Fruit fly (Drosophila melanogaster) whole organism, embryonic: Measurements from ENCODE around the gene CG1979.
A peak's percentile ranks its signal among the peaks of the same experiment; 100 is the strongest.

Experiments used
- Adf1 ChIP-seq: fragments of 200-800 bp; sonication (Bioruptor generic); IDR thresholded peaks from 2 replicates; pipeline ENCODE4 v1.3.6; 2022; ENCODE audit warnings: missing biosample characterization, missing genetic modification characterization
- Awh ChIP-seq: fragments of 200-800 bp; sonication (Bioruptor generic); IDR thresholded peaks from 2 replicates; pipeline ENCODE4, ENCODE4 v1.3.6; 2022; ENCODE audit warnings: missing biosample characterization, missing genetic modification characterization
- CG10654 ChIP-seq: fragments of 200-800 bp; sonication (Bioruptor generic); optimal IDR thresholded peaks from 2 replicates; lab custom pipeline; 2016; ENCODE audit warnings: missing biosample characterization, missing genetic modification characterization
- CG12236 ChIP-seq: fragments of 200-800 bp; sonication (Bioruptor generic); optimal IDR thresholded peaks from 2 replicates; lab custom pipeline; 2016; ENCODE audit warnings: missing biosample characterization, missing genetic modification characterization
- CG13123 ChIP-seq: fragments of 200-800 bp; sonication (Bioruptor generic); optimal IDR thresholded peaks from 2 replicates; lab custom pipeline; 2016; ENCODE audit warnings: missing biosample characterization, missing genetic modification characterization
- CG13296 ChIP-seq: fragments of 200-800 bp; sonication (Bioruptor generic); optimal IDR thresholded peaks from 3 replicates; lab custom pipeline; 2018; ENCODE audit warnings: missing biosample characterization, mild to moderate bottlenecking, missing genetic modification characterization
- CG13775 ChIP-seq: fragments of 200-800 bp; sonication (Bioruptor generic); optimal IDR thresholded peaks from 3 replicates; lab custom pipeline; 2017; ENCODE audit warnings: missing biosample characterization, mild to moderate bottlenecking, missing genetic modification characterization
- CG15601 ChIP-seq: fragments of 200-800 bp; sonication (Bioruptor generic); optimal IDR thresholded peaks from 3 replicates; lab custom pipeline; 2019; ENCODE audit warnings: missing biosample characterization, mild to moderate bottlenecking, missing genetic modification characterization, moderate library complexity
- CG16813 ChIP-seq: fragments of 200-800 bp; sonication (Bioruptor generic); IDR thresholded peaks from 3 replicates; pipeline ENCODE4 v1.3.6; 2022; ENCODE audit warnings: missing biosample characterization, missing genetic modification characterization; ENCODE audit not compliant: partially characterized antibody
- CG17802 ChIP-seq: fragments of 200-800 bp; sonication (Bioruptor generic); optimal IDR thresholded peaks from 2 replicates; lab custom pipeline; 2018; ENCODE audit warnings: missing biosample characterization, mild to moderate bottlenecking, missing genetic modification characterization, moderate library complexity
- CG18599 ChIP-seq: fragments of 200-800 bp; sonication (Bioruptor generic); optimal IDR thresholded peaks from 3 replicates; lab custom pipeline; 2017; ENCODE audit warnings: missing biosample characterization, missing genetic modification characterization, mild to moderate bottlenecking, moderate library complexity, missing genetic modification reagents
- CG2889 ChIP-seq: fragments of 200-800 bp; sonication (Bioruptor generic); IDR thresholded peaks from 3 replicates; pipeline ENCODE4 v1.3.6; 2022; ENCODE audit warnings: missing biosample characterization, missing genetic modification characterization
- CG31441 ChIP-seq: fragments of 200-800 bp; sonication (Bioruptor generic); IDR thresholded peaks from 2 replicates; pipeline ENCODE4 v1.3.6; 2022; ENCODE audit warnings: missing biosample characterization, missing genetic modification characterization
- CG34376 ChIP-seq: fragments of 200-800 bp; sonication (Bioruptor generic); optimal IDR thresholded peaks from 2 replicates; lab custom pipeline; 2018; ENCODE audit warnings: missing biosample characterization, mild to moderate bottlenecking, missing genetic modification characterization
- CG34422 ChIP-seq: fragments of 200-800 bp; sonication (Bioruptor generic); IDR thresholded peaks from 3 replicates; pipeline ENCODE4 v1.3.6; 2022; ENCODE audit warnings: missing biosample characterization, missing genetic modification characterization
- CG3847 ChIP-seq: fragments of 200-800 bp; sonication (Bioruptor generic); IDR thresholded peaks from 2 replicates; pipeline ENCODE4 v1.3.6; 2022; ENCODE audit warnings: missing biosample characterization, missing genetic modification characterization
- CG4617 ChIP-seq: fragments of 200-800 bp; sonication (Bioruptor generic); optimal IDR thresholded peaks from 3 replicates; lab custom pipeline; 2016; ENCODE audit warnings: missing biosample characterization, missing genetic modification characterization, borderline replicate concordance
- CG4854 ChIP-seq: fragments of 200-800 bp; sonication (Bioruptor generic); optimal IDR thresholded peaks from 2 replicates; lab custom pipeline; 2016; ENCODE audit warnings: missing biosample characterization, missing genetic modification characterization, inconsistent platforms
- CG6854 ChIP-seq: fragments of 200-800 bp; sonication (Bioruptor generic); optimal IDR thresholded peaks from 3 replicates; lab custom pipeline; 2017; ENCODE audit warnings: missing biosample characterization, mild to moderate bottlenecking, missing genetic modification characterization
- CG7745 ChIP-seq: fragments of 200-800 bp; sonication (Bioruptor generic); optimal IDR thresholded peaks from 2 replicates; lab custom pipeline; 2018; ENCODE audit warnings: missing biosample characterization, mild to moderate bottlenecking, missing genetic modification characterization, moderate library complexity
- CG8765 ChIP-seq: fragments of 200-800 bp; sonication (Bioruptor generic); IDR thresholded peaks from 2 replicates; pipeline ENCODE4 v1.3.6; 2022; ENCODE audit warnings: missing biosample characterization, missing genetic modification characterization
- Dad ChIP-seq: fragments of 200-800 bp; sonication (Bioruptor generic); optimal IDR thresholded peaks from 3 replicates; lab custom pipeline; 2016; ENCODE audit warnings: missing biosample characterization, missing genetic modification characterization
- Hr78 ChIP-seq, 2 experiments: fragments of 200-800 bp in 1 of 2; fragments of >200 bp in 1 of 2; sonication (Bioruptor generic) in 1 of 2; optimal IDR thresholded peaks; 2 replicates each; lab custom pipeline; 2017 to 2019; ENCODE audit warnings: missing biosample characterization in 2 of 2, missing genetic modification characterization in 2 of 2, mild to moderate bottlenecking in 1 of 2, moderate library complexity in 1 of 2
- Hsf ChIP-seq: fragments of 200-800 bp; sonication (Bioruptor generic); optimal IDR thresholded peaks from 3 replicates; lab custom pipeline; 2016; ENCODE audit warnings: missing biosample characterization, missing genetic modification characterization
- Max ChIP-seq: fragments of 200-800 bp; sonication (Bioruptor generic); optimal IDR thresholded peaks from 2 replicates; lab custom pipeline; 2016; ENCODE audit warnings: missing biosample characterization, mild to moderate bottlenecking, missing genetic modification characterization
- Opbp ChIP-seq: fragments of 200-800 bp; sonication (Bioruptor generic); IDR thresholded peaks from 3 replicates; pipeline ENCODE4 v1.3.6; 2022; ENCODE audit warnings: missing biosample characterization, missing genetic modification characterization; ENCODE audit not compliant: partially characterized antibody
- Sox102F ChIP-seq: fragments of 200-800 bp; sonication (Bioruptor generic); optimal IDR thresholded peaks from 2 replicates; lab custom pipeline; 2018; ENCODE audit warnings: missing biosample characterization, mild to moderate bottlenecking, missing genetic modification characterization, moderate library complexity
- Xrp1 ChIP-seq: fragments of 200-800 bp; sonication (Bioruptor generic); IDR thresholded peaks from 2 replicates; pipeline ENCODE4 v1.3.6; 2022; ENCODE audit warnings: missing biosample characterization, missing genetic modification characterization
- cas ChIP-seq: fragments of 200-800 bp; sonication (Bioruptor generic); IDR thresholded peaks from 2 replicates; pipeline ENCODE4 v1.3.6; 2022; ENCODE audit warnings: missing biosample characterization, missing genetic modification characterization
- ci ChIP-seq: fragments of 200-800 bp; sonication (Bioruptor generic); IDR thresholded peaks from 3 replicates; pipeline ENCODE4 v1.3.6; 2022; ENCODE audit warnings: missing biosample characterization, missing genetic modification characterization
- dati ChIP-seq: fragments of 200-800 bp; sonication (Bioruptor generic); IDR thresholded peaks from 2 replicates; pipeline ENCODE4 v1.3.6; 2022; ENCODE audit warnings: missing biosample characterization, missing genetic modification characterization
- gcm ChIP-seq: fragments of 200-800 bp; sonication (Bioruptor generic); optimal IDR thresholded peaks from 2 replicates; lab custom pipeline; 2019; ENCODE audit warnings: missing biosample characterization, mild to moderate bottlenecking, missing genetic modification characterization, moderate library complexity
- grn ChIP-seq: fragments of 200-800 bp; sonication (Bioruptor generic); optimal IDR thresholded peaks from 3 replicates; lab custom pipeline; 2017; ENCODE audit warnings: missing biosample characterization, missing genetic modification characterization
- gro ChIP-seq: fragments of 200-800 bp; sonication (Bioruptor generic); optimal IDR thresholded peaks from 2 replicates; lab custom pipeline; 2016; ENCODE audit warnings: missing biosample characterization, missing genetic modification characterization
- klu ChIP-seq: fragments of 200-800 bp; sonication (Bioruptor generic); IDR thresholded peaks from 2 replicates; pipeline ENCODE4 v1.3.6; 2022; ENCODE audit warnings: missing biosample characterization, missing genetic modification characterization
- lilli ChIP-seq: fragments of 200-800 bp; sonication (Bioruptor generic); optimal IDR thresholded peaks from 3 replicates; lab custom pipeline; 2016; ENCODE audit warnings: missing biosample characterization, missing genetic modification characterization
- lmd ChIP-seq: fragments of 200-800 bp; sonication (Bioruptor generic); IDR thresholded peaks from 2 replicates; pipeline ENCODE4 v1.3.6; 2022; ENCODE audit warnings: missing biosample characterization, missing genetic modification characterization
- lov ChIP-seq, 2 experiments: fragments of 200-800 bp in 1 of 2; fragments of >200 bp in 1 of 2; sonication (Bioruptor generic) in 1 of 2; IDR thresholded peaks in 1 of 2; optimal IDR thresholded peaks in 1 of 2; 2 replicates in 1 of 2; 3 replicates in 1 of 2; pipeline versions ENCODE4 v1.3.6 to Lab custom; 2017 to 2022; ENCODE audit warnings: missing biosample characterization in 1 of 2, missing genetic modification characterization in 1 of 2
- maf-S ChIP-seq: fragments of 200-800 bp; sonication (Bioruptor generic); optimal IDR thresholded peaks from 2 replicates; lab custom pipeline; 2016; ENCODE audit warnings: missing biosample characterization, missing genetic modification characterization
- nmo ChIP-seq: fragments of 200-800 bp; sonication (Bioruptor generic); optimal IDR thresholded peaks from 2 replicates; lab custom pipeline; 2018; ENCODE audit warnings: missing biosample characterization, mild to moderate bottlenecking, missing genetic modification characterization, moderate library complexity
- sob ChIP-seq: fragments of 200-800 bp; sonication (Bioruptor generic); IDR thresholded peaks from 2 replicates; pipeline ENCODE4 v1.3.6; 2022; ENCODE audit warnings: missing biosample characterization, missing genetic modification characterization
- sqz ChIP-seq: fragments of 200-800 bp; sonication (Bioruptor generic); optimal IDR thresholded peaks from 3 replicates; lab custom pipeline; 2018; ENCODE audit warnings: missing biosample characterization, mild to moderate bottlenecking, missing genetic modification characterization
- sr ChIP-seq: fragments of 200-800 bp; sonication (Bioruptor generic); IDR thresholded peaks from 3 replicates; pipeline ENCODE4 v1.3.6; 2022; ENCODE audit warnings: missing biosample characterization, missing genetic modification characterization
- stwl ChIP-seq: fragments of 200-800 bp; sonication (Bioruptor generic); optimal IDR thresholded peaks from 3 replicates; lab custom pipeline; 2018; ENCODE audit warnings: missing biosample characterization, mild to moderate bottlenecking, missing genetic modification characterization, moderate library complexity
- sug ChIP-seq: fragments of 200-800 bp; optimal IDR thresholded peaks from 2 replicates; lab custom pipeline; 2019; ENCODE audit warnings: missing biosample characterization, mild to moderate bottlenecking, missing genetic modification characterization, moderate library complexity
- tna ChIP-seq: fragments of 200-800 bp; sonication (Bioruptor generic); IDR thresholded peaks from 2 replicates; pipeline ENCODE4 v1.3.6; 2022; ENCODE audit warnings: missing biosample characterization, missing genetic modification characterization; ENCODE audit not compliant: partially characterized antibody
- trh ChIP-seq: fragments of 200-800 bp; sonication (Bioruptor generic); optimal IDR thresholded peaks from 2 replicates; lab custom pipeline; 2016; ENCODE audit warnings: missing biosample characterization, missing genetic modification characterization
- vvl ChIP-seq: fragments of 200-800 bp; sonication (Bioruptor generic); IDR thresholded peaks from 2 replicates; pipeline ENCODE4 v1.3.6; 2022; ENCODE audit warnings: missing biosample characterization, missing genetic modification characterization
- wdn ChIP-seq: fragments of 200-800 bp; sonication (Bioruptor generic); IDR thresholded peaks from 2 replicates; pipeline ENCODE4 v1.3.6; 2022; ENCODE audit warnings: missing biosample characterization, missing genetic modification characterization
- yki ChIP-seq: fragments of >200 bp; optimal IDR thresholded peaks from 3 replicates; lab custom pipeline; 2018
- zfh2 ChIP-seq: fragments of 200-800 bp; sonication (Bioruptor generic); optimal IDR thresholded peaks from 2 replicates; lab custom pipeline; 2016; ENCODE audit warnings: missing biosample characterization, missing genetic modification characterization

CG1979 gene

DNA sequence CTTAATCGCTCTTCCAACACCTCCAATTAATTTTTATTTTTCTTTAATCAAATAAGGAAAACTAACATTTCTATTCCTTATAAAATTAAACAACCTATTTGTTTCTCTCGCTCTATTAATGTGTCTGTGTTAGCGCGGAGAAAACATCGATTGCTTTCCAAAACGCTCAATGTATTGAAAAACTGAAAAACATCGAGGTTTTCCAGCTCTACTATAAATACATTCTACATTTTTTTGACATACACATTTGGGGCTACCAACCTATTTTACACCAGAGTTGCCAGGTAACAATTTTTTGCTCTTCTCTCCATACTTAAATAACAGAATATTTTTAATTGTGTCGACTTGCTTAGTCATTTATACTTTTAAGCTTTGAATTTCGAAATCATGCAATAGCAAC lies 37.5 kb downstream of the CG1979 start (continued):
- TF ChIP-seq sr (GFP tag; lab: Robert Waterston, UW): no peak
- no peak for TF ChIP-seq CG18599
- TF ChIP-seq lmd: no peak
- TF ChIP-seq vvl (GFP tag; lab: Robert Waterston, UW): 0 out of 2 replicates have a peak, but pooled peaks have one; percentile 16
- peak; percentile 69 for TF ChIP-seq CG16813 (GFP tag; lab: Robert Waterston, UW)
- TF ChIP-seq Awh (GFP tag; lab: Robert Waterston, UW): no peak
- no peak for TF ChIP-seq CG31441 (GFP tag; lab: Robert Waterston, UW)
- no peak for TF ChIP-seq wdn (GFP tag; lab: Robert Waterston, UW)
- no peak for TF ChIP-seq yki
- no peak for TF ChIP-seq klu (GFP tag; lab: Robert Waterston, UW)
- TF ChIP-seq CG34376 (GFP tag; lab: Kevin White, UChicago): no peak
- TF ChIP-seq CG2889: no peak
- TF ChIP-seq tna: 0 out of 2 replicates have a peak, but pooled peaks have one; percentile 11
- no peak for TF ChIP-seq CG10654 (GFP tag; lab: Kevin White, UChicago)
- TF ChIP-seq lilli (GFP tag; lab: Kevin White, UChicago): peak; percentile 59
- TF ChIP-seq CG7745: no peak
- peak; percentile 21 for TF ChIP-seq CG13296 (GFP tag; lab: Kevin White, UChicago)
- no peak for TF ChIP-seq CG12236 (GFP tag; lab: Kevin White, UChicago)
- peak; percentile 14 for TF ChIP-seq gcm (GFP tag; lab: Kevin White, UChicago)
- peak; percentile 25 for TF ChIP-seq CG15601
- no peak for TF ChIP-seq lov (optimal IDR thresholded peaks at IDR 0.05; lab: Kevin White, UChicago)
- TF ChIP-seq lov (GFP tag; IDR thresholded peaks at IDR 0.05; lab: Robert Waterston, UW): no peak
- TF ChIP-seq CG17802 (tag; lab: Kevin White, UChicago): no peak
- peak; percentile 34 for TF ChIP-seq Hsf
- peak; percentile 36 for TF ChIP-seq sug (tag; lab: Kevin White, UChicago)
- TF ChIP-seq Sox102F (GFP tag; lab: Kevin White, UChicago): no peak
- TF ChIP-seq CG13123 (GFP tag; lab: Kevin White, UChicago): no peak
- peak; percentile 43 for TF ChIP-seq CG3847 (GFP tag; lab: Robert Waterston, UW)
- TF ChIP-seq sob (GFP tag; lab: Robert Waterston, UW): no peak
- TF ChIP-seq Adf1 (GFP tag; lab: Robert Waterston, UW): no peak
- peak; percentile 27 for TF ChIP-seq zfh2 (GFP tag; lab: Kevin White, UChicago)
- TF ChIP-seq Dad (GFP tag; lab: Kevin White, UChicago): peak; percentile 7
- TF ChIP-seq CG4854 (GFP tag; lab: Kevin White, UChicago): peak; percentile 0
- no peak for TF ChIP-seq Hr78 (GFP tag; optimal IDR thresholded peaks at IDR 0.05; lab: Kevin White, UChicago)
- TF ChIP-seq dati (GFP tag; lab: Robert Waterston, UW): no peak
- TF ChIP-seq ci (GFP tag; lab: Robert Waterston, UW): peak; percentile 46; the same call in 1 of the 3 replicates
- TF ChIP-seq gro (GFP tag; lab: Kevin White, UChicago): no peak
- no peak for TF ChIP-seq grn (GFP tag; lab: Kevin White, UChicago)
- TF ChIP-seq stwl (tag; lab: Kevin White, UChicago): peak; percentile 99
- no peak for TF ChIP-seq maf-S (GFP tag; lab: Kevin White, UChicago)
- TF ChIP-seq Opbp (GFP tag; lab: Robert Waterston, UW): peak; percentile 86
- TF ChIP-seq sqz: no peak
- TF ChIP-seq nmo (GFP tag; lab: Kevin White, UChicago): peak; percentile 54
- TF ChIP-seq trh: no peak
- no peak for TF ChIP-seq CG6854 (GFP tag; lab: Kevin White, UChicago)
- TF ChIP-seq Xrp1 (GFP tag; lab: Robert Waterston, UW): no peak; the same call in 1 of the 2 replicates
- peak; percentile 3 for TF ChIP-seq CG13775 (GFP tag; lab: Kevin White, UChicago)
- TF ChIP-seq CG34422 (GFP tag; lab: Robert Waterston, UW): peak; percentile 20; the same call in 1 of the 3 replicates
- TF ChIP-seq CG8765 (GFP tag; lab: Robert Waterston, UW): no peak
- TF ChIP-seq CG4617 (GFP tag; lab: Kevin White, UChicago): peak; percentile 24
- no peak for TF ChIP-seq Max (GFP tag; lab: Kevin White, UChicago)
- no peak for TF ChIP-seq cas (GFP tag; lab: Robert Waterston, UW)
